Fruit fly (Drosophila melanogaster) whole organism, adult: ENCODE data around the gene M1BP.

Source experiments
- CG11617 ChIP-seq: fragments of 200-800 bp; sonication (Bioruptor generic); optimal IDR thresholded peaks from 2 replicates; lab custom pipeline; 2017; ENCODE audit warnings: mild to moderate bottlenecking, missing biosample characterization, missing genetic modification reagents, missing genetic modification characterization
- CG12768 ChIP-seq: fragments of 200-800 bp; sonication (Bioruptor generic); optimal IDR thresholded peaks from 2 replicates; lab custom pipeline; 2017; ENCODE audit warnings: missing biosample characterization, missing genetic modification characterization, mild to moderate bottlenecking, moderate library complexity, missing genetic modification reagents
- CG14711 ChIP-seq: fragments of 200-800 bp; sonication (Bioruptor generic); optimal IDR thresholded peaks from 2 replicates; lab custom pipeline; 2018; ENCODE audit warnings: missing biosample characterization, mild to moderate bottlenecking, missing genetic modification characterization, moderate library complexity
- CG1620 ChIP-seq: fragments of 200-800 bp; sonication (Bioruptor generic); optimal IDR thresholded peaks from 2 replicates; lab custom pipeline; 2016; ENCODE audit warnings: missing biosample characterization, missing genetic modification characterization
- CG33017 ChIP-seq: fragments of 200-800 bp; sonication (Bioruptor generic); optimal IDR thresholded peaks from 2 replicates; lab custom pipeline; 2018; ENCODE audit warnings: missing biosample characterization, mild to moderate bottlenecking, missing genetic modification characterization, moderate library complexity
- CG5204 ChIP-seq: fragments of 200-800 bp; sonication (Bioruptor generic); optimal IDR thresholded peaks from 2 replicates; lab custom pipeline; 2016; ENCODE audit warnings: missing biosample characterization, missing genetic modification characterization
- CG7045 ChIP-seq: fragments of 200-800 bp; sonication (Bioruptor generic); optimal IDR thresholded peaks from 2 replicates; lab custom pipeline; 2017; ENCODE audit warnings: missing biosample characterization, mild to moderate bottlenecking, missing genetic modification characterization
- CG7101 ChIP-seq: fragments of 200-800 bp; sonication (Bioruptor generic); optimal IDR thresholded peaks from 2 replicates; lab custom pipeline; 2018; ENCODE audit warnings: missing biosample characterization, mild to moderate bottlenecking, missing genetic modification characterization, moderate library complexity
- Clk ChIP-seq: fragments of 200-800 bp; sonication (Bioruptor generic); optimal IDR thresholded peaks from 2 replicates; lab custom pipeline; 2017; ENCODE audit warnings: missing biosample characterization, missing genetic modification characterization
- Crg-1 ChIP-seq: fragments of 200-800 bp; sonication (Bioruptor generic); optimal IDR thresholded peaks from 2 replicates; lab custom pipeline; 2016; ENCODE audit warnings: missing biosample characterization, missing genetic modification characterization
- Hr96 ChIP-seq: fragments of 200-800 bp; sonication (Bioruptor generic); optimal IDR thresholded peaks from 2 replicates; lab custom pipeline; 2016; ENCODE audit warnings: missing biosample characterization, missing genetic modification characterization
- Mnt ChIP-seq: fragments of 200-800 bp; sonication (Bioruptor generic); optimal IDR thresholded peaks from 2 replicates; lab custom pipeline; 2016; ENCODE audit warnings: missing biosample characterization, mild to moderate bottlenecking, missing genetic modification characterization
- bab1 ChIP-seq: fragments of 200-800 bp; sonication (Bioruptor generic); optimal IDR thresholded peaks from 3 replicates; lab custom pipeline; 2019; ENCODE audit warnings: missing biosample characterization, mild to moderate bottlenecking, missing genetic modification characterization, moderate library complexity
- cic ChIP-seq: fragments of 200-800 bp; sonication (Bioruptor generic); optimal IDR thresholded peaks from 2 replicates; lab custom pipeline; 2017; ENCODE audit warnings: missing biosample characterization, mild to moderate bottlenecking, missing genetic modification characterization, moderate library complexity
- cnc ChIP-seq, 2 experiments: fragments of >200 bp; optimal IDR thresholded peaks; 2 replicates each; lab custom pipeline; 2017
- kay ChIP-seq: fragments of 200-800 bp; sonication (Bioruptor generic); peaks from one replicate; lab custom pipeline; 2016; ENCODE audit warnings: missing biosample characterization, missing genetic modification characterization, borderline replicate concordance
- ovo ChIP-seq: fragments of 200-800 bp; sonication (Bioruptor generic); optimal IDR thresholded peaks from 2 replicates; lab custom pipeline; 2016; ENCODE audit warnings: missing biosample characterization, missing genetic modification characterization
- pad ChIP-seq: fragments of 200-800 bp; sonication (Bioruptor generic); optimal IDR thresholded peaks from 3 replicates; lab custom pipeline; 2017; ENCODE audit warnings: missing biosample characterization, missing genetic modification characterization, mild to moderate bottlenecking, moderate library complexity, missing genetic modification reagents
- tj ChIP-seq: fragments of 200-800 bp; sonication (Bioruptor generic); optimal IDR thresholded peaks from 3 replicates; lab custom pipeline; 2017; ENCODE audit warnings: missing biosample characterization, mild to moderate bottlenecking, missing genetic modification characterization, moderate library complexity
- toe ChIP-seq: fragments of 200-800 bp; sonication (Bioruptor generic); optimal IDR thresholded peaks from 2 replicates; lab custom pipeline; 2016; ENCODE audit warnings: missing biosample characterization, missing genetic modification characterization

Gene M1BP

dm6 chr3R:8767998-8768397 lies 36.5 kb upstream of the M1BP start, which contains the start of the genes CG34135 and CG11768:
Gene CG34135, minus strand, starts transcription at chr3R:8768191.
Gene CG11768, minus strand, starts transcription at chr3R:8768200.
- no peak for TF ChIP-seq ovo (GFP tag; lab: Kevin White, UChicago)
- no peak for TF ChIP-seq tj (GFP tag; lab: Kevin White, UChicago)
- TF ChIP-seq CG5204 (GFP tag; lab: Kevin White, UChicago), result no peak
- no peak for TF ChIP-seq toe
- TF ChIP-seq bab1, result no peak
- TF ChIP-seq Crg-1 (GFP tag; lab: Kevin White, UChicago), result no peak
- no peak for TF ChIP-seq pad (GFP tag; lab: Kevin White, UChicago)
- TF ChIP-seq CG14711 (tag; lab: Kevin White, UChicago), result no peak
- TF ChIP-seq cic (GFP tag; lab: Kevin White, UChicago), result no peak
- no peak for TF ChIP-seq CG7101 (tag; lab: Kevin White, UChicago)

- TF ChIP-seq CG11617 (no peak), CG7045 (no peak), Hr96 (no peak), cnc (optimal IDR thresholded peaks at IDR 0.05; lab: Kevin White, UChicago) (no peak), tj (GFP tag; lab: Kevin White, UChicago) (no peak), CG14711 (tag; lab: Kevin White, UChicago) (no peak)
Measured at dm6 chr3R:8748776-8749126, 17.3 kb upstream of the M1BP start.

dm6 chr3R:8747871-8748775 lies 16.6 kb upstream of the M1BP start:
- peak; percentile 45 for TF ChIP-seq ovo (GFP tag; lab: Kevin White, UChicago)
- TF ChIP-seq kay (GFP tag; lab: Kevin White, UChicago), result peak; percentile 83
- TF ChIP-seq pad (GFP tag; lab: Kevin White, UChicago), result peak; percentile 58
- TF ChIP-seq tj (GFP tag; lab: Kevin White, UChicago), result peak; percentile 70
- peak; percentile 85 for TF ChIP-seq CG7101 (tag; lab: Kevin White, UChicago)
- peak; percentile 85 for TF ChIP-seq CG11617
- peak; percentile 20 for TF ChIP-seq Hr96
- peak; percentile 42 for TF ChIP-seq Crg-1 (GFP tag; lab: Kevin White, UChicago)
- TF ChIP-seq CG12768, result peak; percentile 82
- peak; percentile 84 for TF ChIP-seq CG7045
- peak; percentile 69 for TF ChIP-seq Clk (GFP tag; lab: Kevin White, UChicago)
- no peak for TF ChIP-seq cnc (optimal IDR thresholded peaks at IDR 0.05; lab: Kevin White, UChicago)
- TF ChIP-seq CG5204 (GFP tag; lab: Kevin White, UChicago), result peak; percentile 64
- peak; percentile 92 for TF ChIP-seq CG33017
- TF ChIP-seq bab1, result peak; percentile 87
- TF ChIP-seq CG14711 (tag; lab: Kevin White, UChicago), result peak; percentile 79
- peak; percentile 28 for TF ChIP-seq Mnt (GFP tag; lab: Kevin White, UChicago)
- peak; percentile 45 for TF ChIP-seq toe
- peak; percentile 31 for TF ChIP-seq cic (GFP tag; lab: Kevin White, UChicago)
- peak; percentile 6 for TF ChIP-seq CG1620 (GFP tag; lab: Kevin White, UChicago)

- TF ChIP-seq CG12768 (peak; percentile 38), CG33017 (no peak), toe (no peak), bab1 (peak; percentile 57), cic (GFP tag; lab: Kevin White, UChicago) (no peak), pad (GFP tag; lab: Kevin White, UChicago) (peak; percentile 18), ovo (GFP tag; lab: Kevin White, UChicago) (no peak), CG7101 (tag; lab: Kevin White, UChicago) (peak; percentile 30), CG14711 (tag; lab: Kevin White, UChicago) (peak; percentile 9), CG11617 (no peak), Mnt (GFP tag; lab: Kevin White, UChicago) (peak; percentile 19), Clk (GFP tag; lab: Kevin White, UChicago) (no peak), Crg-1 (GFP tag; lab: Kevin White, UChicago) (peak; percentile 42), CG5204 (GFP tag; lab: Kevin White, UChicago) (no peak), CG1620 (GFP tag; lab: Kevin White, UChicago) (peak; percentile 28)
Measured at dm6 chr3R:8747134-8747870, 15.8 kb upstream of the M1BP start, which contains the start of the genes CG9801 and Nasp. Gene CG9801, minus strand, starts transcription at chr3R:8747675. Gene Nasp, plus strand, starts transcription at chr3R:8747798.

- TF ChIP-seq ovo (GFP tag; lab: Kevin White, UChicago) (peak; percentile 47), CG1620 (GFP tag; lab: Kevin White, UChicago) (no peak), tj (GFP tag; lab: Kevin White, UChicago) (no peak), CG11617 (no peak), Hr96 (no peak), cnc (optimal IDR thresholded peaks at IDR 0.05; lab: Kevin White, UChicago) (no peak), CG5204 (GFP tag; lab: Kevin White, UChicago) (peak; percentile 38), Clk (GFP tag; lab: Kevin White, UChicago) (no peak), toe (no peak), kay (GFP tag; lab: Kevin White, UChicago) (no peak), CG7101 (tag; lab: Kevin White, UChicago) (peak; percentile 34), Crg-1 (GFP tag; lab: Kevin White, UChicago) (no peak), Mnt (GFP tag; lab: Kevin White, UChicago) (no peak), bab1 (peak; percentile 73), pad (GFP tag; lab: Kevin White, UChicago) (no peak), CG7045 (no peak), CG33017 (peak; percentile 63), CG14711 (tag; lab: Kevin White, UChicago) (peak; percentile 54), cic (GFP tag; lab: Kevin White, UChicago) (no peak), CG12768 (no peak)
Measured at dm6 chr3R:8746354-8746753, 14.9 kb upstream of the M1BP start.
